Fruit fly (Drosophila melanogaster) whole organism, adult: ENCODE results near the gene CG17032.

Experiments used
- CG11617 ChIP-seq: fragments of 200-800 bp; sonication (Bioruptor generic); optimal IDR thresholded peaks from 2 replicates; lab custom pipeline; 2017; ENCODE audit warnings: mild to moderate bottlenecking, missing biosample characterization, missing genetic modification reagents, missing genetic modification characterization
- CG12768 ChIP-seq: fragments of 200-800 bp; sonication (Bioruptor generic); optimal IDR thresholded peaks from 2 replicates; lab custom pipeline; 2017; ENCODE audit warnings: missing biosample characterization, missing genetic modification characterization, mild to moderate bottlenecking, moderate library complexity, missing genetic modification reagents
- CG14711 ChIP-seq: fragments of 200-800 bp; sonication (Bioruptor generic); optimal IDR thresholded peaks from 2 replicates; lab custom pipeline; 2018; ENCODE audit warnings: missing biosample characterization, mild to moderate bottlenecking, missing genetic modification characterization, moderate library complexity
- CG1620 ChIP-seq: fragments of 200-800 bp; sonication (Bioruptor generic); optimal IDR thresholded peaks from 2 replicates; lab custom pipeline; 2016; ENCODE audit warnings: missing biosample characterization, missing genetic modification characterization
- CG33017 ChIP-seq: fragments of 200-800 bp; sonication (Bioruptor generic); optimal IDR thresholded peaks from 2 replicates; lab custom pipeline; 2018; ENCODE audit warnings: missing biosample characterization, mild to moderate bottlenecking, missing genetic modification characterization, moderate library complexity
- CG5204 ChIP-seq: fragments of 200-800 bp; sonication (Bioruptor generic); optimal IDR thresholded peaks from 2 replicates; lab custom pipeline; 2016; ENCODE audit warnings: missing biosample characterization, missing genetic modification characterization
- CG7045 ChIP-seq: fragments of 200-800 bp; sonication (Bioruptor generic); optimal IDR thresholded peaks from 2 replicates; lab custom pipeline; 2017; ENCODE audit warnings: missing biosample characterization, mild to moderate bottlenecking, missing genetic modification characterization
- CG7101 ChIP-seq: fragments of 200-800 bp; sonication (Bioruptor generic); optimal IDR thresholded peaks from 2 replicates; lab custom pipeline; 2018; ENCODE audit warnings: missing biosample characterization, mild to moderate bottlenecking, missing genetic modification characterization, moderate library complexity
- Clk ChIP-seq: fragments of 200-800 bp; sonication (Bioruptor generic); optimal IDR thresholded peaks from 2 replicates; lab custom pipeline; 2017; ENCODE audit warnings: missing biosample characterization, missing genetic modification characterization
- Crg-1 ChIP-seq: fragments of 200-800 bp; sonication (Bioruptor generic); optimal IDR thresholded peaks from 2 replicates; lab custom pipeline; 2016; ENCODE audit warnings: missing biosample characterization, missing genetic modification characterization
- Hr96 ChIP-seq: fragments of 200-800 bp; sonication (Bioruptor generic); optimal IDR thresholded peaks from 2 replicates; lab custom pipeline; 2016; ENCODE audit warnings: missing biosample characterization, missing genetic modification characterization
- Mnt ChIP-seq: fragments of 200-800 bp; sonication (Bioruptor generic); optimal IDR thresholded peaks from 2 replicates; lab custom pipeline; 2016; ENCODE audit warnings: missing biosample characterization, mild to moderate bottlenecking, missing genetic modification characterization
- bab1 ChIP-seq: fragments of 200-800 bp; sonication (Bioruptor generic); optimal IDR thresholded peaks from 3 replicates; lab custom pipeline; 2019; ENCODE audit warnings: missing biosample characterization, mild to moderate bottlenecking, missing genetic modification characterization, moderate library complexity
- cic ChIP-seq: fragments of 200-800 bp; sonication (Bioruptor generic); optimal IDR thresholded peaks from 2 replicates; lab custom pipeline; 2017; ENCODE audit warnings: missing biosample characterization, mild to moderate bottlenecking, missing genetic modification characterization, moderate library complexity
- cnc ChIP-seq, 2 experiments: fragments of >200 bp; optimal IDR thresholded peaks; 2 replicates each; lab custom pipeline; 2017
- kay ChIP-seq: fragments of 200-800 bp; sonication (Bioruptor generic); peaks from one replicate; lab custom pipeline; 2016; ENCODE audit warnings: missing biosample characterization, missing genetic modification characterization, borderline replicate concordance
- ovo ChIP-seq: fragments of 200-800 bp; sonication (Bioruptor generic); optimal IDR thresholded peaks from 2 replicates; lab custom pipeline; 2016; ENCODE audit warnings: missing biosample characterization, missing genetic modification characterization
- pad ChIP-seq: fragments of 200-800 bp; sonication (Bioruptor generic); optimal IDR thresholded peaks from 3 replicates; lab custom pipeline; 2017; ENCODE audit warnings: missing biosample characterization, missing genetic modification characterization, mild to moderate bottlenecking, moderate library complexity, missing genetic modification reagents
- tj ChIP-seq: fragments of 200-800 bp; sonication (Bioruptor generic); optimal IDR thresholded peaks from 3 replicates; lab custom pipeline; 2017; ENCODE audit warnings: missing biosample characterization, mild to moderate bottlenecking, missing genetic modification characterization, moderate library complexity
- toe ChIP-seq: fragments of 200-800 bp; sonication (Bioruptor generic); optimal IDR thresholded peaks from 2 replicates; lab custom pipeline; 2016; ENCODE audit warnings: missing biosample characterization, missing genetic modification characterization

The CG17032 gene

dm6 chr3L:15967588-15968500, 9.2 kb downstream of the CG17032 start, which contains the start of the genes Brr2 and CG10516:
Gene Brr2, minus strand, starts transcription at chr3L:15967872.
Gene CG10516, plus strand, starts transcription at chr3L:15968204.
- no peak for TF ChIP-seq CG7101 (tag; lab: Kevin White, UChicago)
- peak; percentile 17 for TF ChIP-seq CG14711 (tag; lab: Kevin White, UChicago)
- TF ChIP-seq cnc (optimal IDR thresholded peaks at IDR 0.05; lab: Kevin White, UChicago): no peak
- no peak for TF ChIP-seq ovo (GFP tag; lab: Kevin White, UChicago)
- no peak for TF ChIP-seq CG12768
- TF ChIP-seq CG11617 (GFP tag; lab: Kevin White, UChicago): peak; percentile 40
- TF ChIP-seq toe (GFP tag; lab: Kevin White, UChicago): peak; percentile 65
- TF ChIP-seq Hr96 (GFP tag; lab: Kevin White, UChicago): peak; percentile 47
- peak; percentile 44 for TF ChIP-seq CG1620 (GFP tag; lab: Kevin White, UChicago)
- peak; percentile 43 for TF ChIP-seq Mnt (GFP tag; lab: Kevin White, UChicago)
- no peak for TF ChIP-seq Clk (GFP tag; lab: Kevin White, UChicago)
- no peak for TF ChIP-seq tj (GFP tag; lab: Kevin White, UChicago)
- peak; percentile 76 for TF ChIP-seq bab1

DNA sequence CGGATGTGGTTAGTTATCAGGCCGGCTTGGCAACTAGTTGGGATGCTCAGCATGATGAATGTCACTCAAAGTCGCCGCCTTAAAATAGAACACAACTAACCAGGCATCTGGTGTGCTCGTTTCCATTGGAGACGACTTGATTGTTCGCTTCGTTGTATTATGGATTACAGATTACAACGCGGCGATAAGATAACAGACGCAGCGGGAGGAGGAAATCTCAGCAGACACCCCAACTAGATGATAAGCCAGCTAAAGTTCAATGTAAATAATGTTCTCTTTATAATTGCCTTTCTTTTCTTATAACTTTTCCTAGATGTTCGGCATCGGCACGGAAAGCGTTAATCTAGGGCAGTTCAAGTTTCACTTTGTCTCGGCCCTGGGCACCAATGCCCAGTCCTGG, 10.0 kb downstream of the CG17032 start:
- TF ChIP-seq CG14711 (tag; lab: Kevin White, UChicago) (no peak), cic (GFP tag; lab: Kevin White, UChicago) (peak; percentile 50), Mnt (GFP tag; lab: Kevin White, UChicago) (no peak), CG7045 (GFP tag; lab: Kevin White, UChicago) (no peak), bab1 (peak; percentile 5), CG33017 (tag; lab: Kevin White, UChicago) (no peak)

DNA sequence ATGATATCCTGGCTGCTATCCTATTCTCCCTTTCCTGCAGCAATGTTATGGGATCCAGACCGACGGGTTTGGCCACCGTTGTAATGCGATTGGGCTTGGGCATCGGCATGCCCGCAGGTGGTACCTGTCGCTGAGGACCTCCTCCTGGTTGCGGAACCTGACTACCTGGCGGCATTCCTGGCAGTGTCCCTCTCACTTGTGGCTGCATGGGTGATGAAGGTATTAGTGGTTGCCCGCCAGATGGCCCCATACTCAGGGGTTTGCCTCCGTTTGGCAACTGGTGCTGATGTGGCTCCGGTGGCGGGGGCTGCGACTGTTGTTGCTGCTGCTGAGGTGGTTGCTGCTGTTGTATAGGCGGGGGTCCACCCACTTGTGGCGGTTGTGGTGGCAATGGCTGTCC, 15.5 kb downstream of the CG17032 start:
- TF ChIP-seq CG14711 (tag; lab: Kevin White, UChicago): no peak
- no peak for TF ChIP-seq Crg-1 (GFP tag; lab: Kevin White, UChicago)
- no peak for TF ChIP-seq CG33017 (tag; lab: Kevin White, UChicago)
- TF ChIP-seq CG12768: no peak
- TF ChIP-seq Hr96 (GFP tag; lab: Kevin White, UChicago): no peak
- TF ChIP-seq tj (GFP tag; lab: Kevin White, UChicago): no peak
- no peak for TF ChIP-seq cic (GFP tag; lab: Kevin White, UChicago)
- TF ChIP-seq CG7101 (tag; lab: Kevin White, UChicago): no peak
- TF ChIP-seq cnc (optimal IDR thresholded peaks at IDR 0.05; lab: Kevin White, UChicago): no peak
- no peak for TF ChIP-seq kay (GFP tag; lab: Kevin White, UChicago)
- TF ChIP-seq CG1620 (GFP tag; lab: Kevin White, UChicago): no peak
- no peak for TF ChIP-seq bab1

DNA sequence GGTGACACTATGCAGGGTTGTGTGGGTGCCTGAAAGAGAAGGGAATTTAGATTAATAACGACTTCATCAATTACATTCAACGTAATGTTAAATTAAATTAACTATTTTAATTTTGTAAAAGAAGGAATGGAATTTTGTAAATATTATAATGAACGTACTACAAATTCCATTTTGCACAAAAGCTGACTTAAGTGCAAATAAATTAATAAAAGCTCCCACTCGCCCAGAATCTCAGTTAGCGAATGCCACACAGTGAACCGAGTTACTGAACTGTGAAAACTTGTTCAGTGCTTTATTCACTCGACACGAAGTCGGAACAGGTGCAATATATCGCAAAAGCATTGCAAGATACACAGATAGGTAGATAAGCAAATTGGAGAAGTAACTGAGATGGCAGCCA, 16.4 kb downstream of the CG17032 start, which contains the start of gene CG17026:
Gene CG17026, plus strand, starts transcription at position 301 of the 400 bp plus-strand sequence.
- TF ChIP-seq cic (GFP tag; lab: Kevin White, UChicago): peak; percentile 43
- no peak for TF ChIP-seq pad

- TF ChIP-seq CG11617 (GFP tag; lab: Kevin White, UChicago): no peak
- TF ChIP-seq CG7045 (GFP tag; lab: Kevin White, UChicago): no peak
- no peak for TF ChIP-seq kay (GFP tag; lab: Kevin White, UChicago)
- TF ChIP-seq CG12768: peak; percentile 82
- TF ChIP-seq CG7101 (tag; lab: Kevin White, UChicago): no peak
- peak; percentile 16 for TF ChIP-seq pad
- no peak for TF ChIP-seq Hr96 (GFP tag; lab: Kevin White, UChicago)
- no peak for TF ChIP-seq ovo (GFP tag; lab: Kevin White, UChicago)
- no peak for TF ChIP-seq tj (GFP tag; lab: Kevin White, UChicago)
- TF ChIP-seq Clk (GFP tag; lab: Kevin White, UChicago): no peak
- no peak for TF ChIP-seq CG1620 (GFP tag; lab: Kevin White, UChicago)
- TF ChIP-seq toe (GFP tag; lab: Kevin White, UChicago): no peak
- no peak for TF ChIP-seq Crg-1 (GFP tag; lab: Kevin White, UChicago)
- no peak for TF ChIP-seq CG5204 (GFP tag; lab: Kevin White, UChicago)
- TF ChIP-seq CG14711 (tag; lab: Kevin White, UChicago): peak; percentile 88
- no peak for TF ChIP-seq cnc (optimal IDR thresholded peaks at IDR 0.05; lab: Kevin White, UChicago)
- peak; percentile 62 for TF ChIP-seq cic (GFP tag; lab: Kevin White, UChicago)
- TF ChIP-seq CG33017 (tag; lab: Kevin White, UChicago): peak; percentile 20
- TF ChIP-seq bab1: peak; percentile 19
- TF ChIP-seq Mnt (GFP tag; lab: Kevin White, UChicago): no peak
These were observed 18.1 kb downstream of the CG17032 start, which contains the start of gene CG17029 for dm6 chr3L:15976758-15977157. Gene CG17029, plus strand, starts transcription at chr3L:15976870.

DNA sequence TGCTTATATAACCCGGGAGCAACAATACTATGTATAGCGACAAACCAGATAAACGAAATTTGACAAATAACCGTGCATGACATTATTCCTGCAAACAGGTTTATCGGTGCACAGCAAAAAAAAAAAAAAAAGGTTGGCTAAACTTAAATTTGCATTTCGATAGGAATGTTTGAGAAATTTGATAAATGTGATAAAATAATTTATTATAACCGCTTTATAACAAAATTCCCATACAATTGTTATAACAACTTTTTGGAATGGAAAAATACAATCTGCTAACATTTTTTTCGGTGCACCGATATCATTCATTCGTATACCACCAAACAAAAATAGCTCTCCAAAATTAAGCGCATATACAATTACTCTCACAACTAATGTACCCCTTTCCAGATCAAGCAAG, 18.9 kb downstream of the CG17032 start:
- TF ChIP-seq Clk (GFP tag; lab: Kevin White, UChicago) (no peak), CG7045 (GFP tag; lab: Kevin White, UChicago) (peak; percentile 8), CG33017 (tag; lab: Kevin White, UChicago) (peak; percentile 39), kay (GFP tag; lab: Kevin White, UChicago) (no peak), CG1620 (GFP tag; lab: Kevin White, UChicago) (no peak), CG12768 (no peak), bab1 (peak; percentile 33), tj (GFP tag; lab: Kevin White, UChicago) (no peak), cnc (optimal IDR thresholded peaks at IDR 0.05; lab: Kevin White, UChicago) (no peak), Mnt (GFP tag; lab: Kevin White, UChicago) (no peak), ovo (GFP tag; lab: Kevin White, UChicago) (no peak), Hr96 (GFP tag; lab: Kevin White, UChicago) (no peak), toe (GFP tag; lab: Kevin White, UChicago) (no peak), Crg-1 (GFP tag; lab: Kevin White, UChicago) (no peak), CG14711 (tag; lab: Kevin White, UChicago) (peak; percentile 61), CG5204 (GFP tag; lab: Kevin White, UChicago) (peak; percentile 30), cic (GFP tag; lab: Kevin White, UChicago) (no peak), CG11617 (GFP tag; lab: Kevin White, UChicago) (peak; percentile 31), CG7101 (tag; lab: Kevin White, UChicago) (peak; percentile 24), pad (no peak)
